Fruit fly (Drosophila melanogaster) whole organism, embryonic: Measurements from ENCODE around the gene CG2493.

Source experiments
- Atf-2 ChIP-seq: fragments of 200-800 bp; sonication (Bioruptor generic); optimal IDR thresholded peaks from 2 replicates; lab custom pipeline; 2016; ENCODE audit warnings: missing biosample characterization, missing genetic modification characterization
- B-H1 ChIP-seq: fragments of 200-800 bp; sonication (Bioruptor generic); IDR thresholded peaks from 3 replicates; pipeline ENCODE4 v1.3.6; 2022; ENCODE audit warnings: missing biosample characterization, missing genetic modification characterization
- CG10267 ChIP-seq: fragments of 200-800 bp; sonication (Bioruptor generic); optimal IDR thresholded peaks from 2 replicates; lab custom pipeline; 2018; ENCODE audit warnings: missing biosample characterization, mild to moderate bottlenecking, missing genetic modification characterization, moderate library complexity
- CG10565 ChIP-seq: fragments of 200-800 bp; sonication (Bioruptor generic); optimal IDR thresholded peaks from 3 replicates; lab custom pipeline; 2016; ENCODE audit warnings: missing biosample characterization, mild to moderate bottlenecking, missing genetic modification characterization
- CG10959 ChIP-seq: fragments of 200-800 bp; sonication (Bioruptor generic); IDR thresholded peaks from 2 replicates; pipeline ENCODE4 v1.3.6; 2022; ENCODE audit warnings: missing biosample characterization, missing genetic modification characterization
- CG11085 ChIP-seq: fragments of 200-800 bp; sonication (Bioruptor generic); IDR thresholded peaks from 2 replicates; pipeline ENCODE4 v1.3.6; 2022; ENCODE audit warnings: missing biosample characterization, missing genetic modification characterization
- CG11695 ChIP-seq: fragments of 200-800 bp; sonication (Bioruptor generic); IDR thresholded peaks from 3 replicates; pipeline ENCODE4 v1.3.6; 2022; ENCODE audit warnings: missing biosample characterization, missing genetic modification characterization
- CG11723 ChIP-seq: fragments of 200-800 bp; sonication (Bioruptor generic); optimal IDR thresholded peaks from 2 replicates; lab custom pipeline; 2017; ENCODE audit warnings: missing biosample characterization, mild to moderate bottlenecking, missing genetic modification characterization
- CG12769 ChIP-seq: fragments of 200-800 bp; sonication (Bioruptor generic); optimal IDR thresholded peaks from 2 replicates; lab custom pipeline; 2019; ENCODE audit warnings: missing biosample characterization, mild to moderate bottlenecking, missing genetic modification characterization, moderate library complexity
- CG18262 ChIP-seq: fragments of 200-800 bp; optimal IDR thresholded peaks from 3 replicates; lab custom pipeline; 2019; ENCODE audit warnings: missing biosample characterization, mild to moderate bottlenecking, missing genetic modification characterization, moderate library complexity
- CG2678 ChIP-seq: fragments of 200-800 bp; sonication (Bioruptor generic); optimal IDR thresholded peaks from 3 replicates; lab custom pipeline; 2019; ENCODE audit warnings: missing biosample characterization, mild to moderate bottlenecking, missing genetic modification characterization, moderate library complexity
- CG4328 ChIP-seq: fragments of 200-800 bp; sonication (Bioruptor generic); optimal IDR thresholded peaks from 3 replicates; lab custom pipeline; 2017; ENCODE audit warnings: missing biosample characterization, missing genetic modification reagents, missing genetic modification characterization
- CG4404 ChIP-seq: fragments of 200-800 bp; sonication (Bioruptor generic); IDR thresholded peaks from 2 replicates; pipeline ENCODE4 v1.3.6; 2022; ENCODE audit warnings: missing biosample characterization, missing genetic modification characterization
- CG4854 ChIP-seq: fragments of 200-800 bp; sonication (Bioruptor generic); optimal IDR thresholded peaks from 2 replicates; lab custom pipeline; 2016; ENCODE audit warnings: missing biosample characterization, missing genetic modification characterization, inconsistent platforms
- CG6683 ChIP-seq: fragments of 200-800 bp; sonication (Bioruptor generic); optimal IDR thresholded peaks from 2 replicates; lab custom pipeline; 2017; ENCODE audit warnings: missing biosample characterization, mild to moderate bottlenecking, missing genetic modification characterization, missing genetic modification reagents
- CG8944 ChIP-seq: fragments of 200-800 bp; sonication (Bioruptor generic); optimal IDR thresholded peaks from 3 replicates; lab custom pipeline; 2016; ENCODE audit warnings: missing biosample characterization, missing genetic modification characterization
- CG9437 ChIP-seq: fragments of 200-800 bp; sonication (Bioruptor generic); optimal IDR thresholded peaks from 2 replicates; lab custom pipeline; 2018; ENCODE audit warnings: missing biosample characterization, mild to moderate bottlenecking, missing genetic modification characterization
- D ChIP-seq, 2 experiments: fragments of 200-800 bp in 1 of 2; fragments of >200 bp in 1 of 2; sonication (Bioruptor generic) in 1 of 2; optimal IDR thresholded peaks; 2 replicates in 1 of 2; 3 replicates in 1 of 2; lab custom pipeline; 2017; ENCODE audit warnings: mild to moderate bottlenecking in 1 of 2, missing biosample characterization in 1 of 2, missing genetic modification characterization in 1 of 2, missing genetic modification reagents in 1 of 2
- Dfd ChIP-seq, 2 experiments: fragments of >200 bp; optimal IDR thresholded peaks; 2 replicates each; lab custom pipeline; 2017; ENCODE audit warnings: missing biosample characterization in 2 of 2, missing genetic modification characterization in 2 of 2
- Dll ChIP-seq: fragments of 200-800 bp; sonication (Bioruptor generic); IDR thresholded peaks from 4 replicates; pipeline ENCODE4 v1.3.6; 2022; ENCODE audit warnings: missing biosample characterization, missing genetic modification characterization; ENCODE audit not compliant: partially characterized antibody
- Doc3 ChIP-seq: fragments of 200-800 bp; sonication (Bioruptor generic); IDR thresholded peaks from 3 replicates; pipeline ENCODE4 v1.3.6; 2022; ENCODE audit warnings: missing biosample characterization, missing genetic modification characterization; ENCODE audit not compliant: partially characterized antibody
- Gug ChIP-seq: fragments of 200-800 bp; sonication (Bioruptor generic); IDR thresholded peaks from 4 replicates; pipeline ENCODE4 v1.3.6; 2022; ENCODE audit warnings: missing biosample characterization, missing genetic modification characterization
- H15 ChIP-seq: fragments of 200-800 bp; sonication (Bioruptor generic); IDR thresholded peaks from 3 replicates; pipeline ENCODE4 v1.3.6; 2022; ENCODE audit warnings: missing biosample characterization, missing genetic modification characterization
- HLHmδ ChIP-seq: fragments of 200-800 bp; sonication (Bioruptor generic); optimal IDR thresholded peaks from 2 replicates; lab custom pipeline; 2018; ENCODE audit warnings: missing biosample characterization, mild to moderate bottlenecking, missing genetic modification characterization, moderate library complexity
- NC2α ChIP-seq: fragments of 200-800 bp; sonication (Bioruptor generic); optimal IDR thresholded peaks from 2 replicates; lab custom pipeline; 2016; ENCODE audit warnings: missing biosample characterization, missing genetic modification characterization
- Pdp1 ChIP-seq, 2 experiments: fragments of 200-800 bp; sonication (Bioruptor generic); optimal IDR thresholded peaks; 3 replicates each; lab custom pipeline; 2016; ENCODE audit warnings: missing biosample characterization in 2 of 2, missing genetic modification characterization in 2 of 2, mild to moderate bottlenecking in 1 of 2, moderate library complexity in 1 of 2
- Side ChIP-seq: fragments of 200-800 bp; sonication (Bioruptor generic); optimal IDR thresholded peaks from 2 replicates; lab custom pipeline; 2016; ENCODE audit warnings: missing biosample characterization, missing genetic modification characterization
- Tbp ChIP-seq: fragments of >200 bp; optimal IDR thresholded peaks from 2 replicates; lab custom pipeline; 2018; ENCODE audit warnings: missing biosample characterization, missing genetic modification characterization
- Usf ChIP-seq: fragments of 200-800 bp; sonication (Bioruptor generic); optimal IDR thresholded peaks from 2 replicates; lab custom pipeline; 2017; ENCODE audit warnings: missing genotype, missing biosample characterization, missing genetic modification characterization
- Xrp1 ChIP-seq: fragments of 200-800 bp; sonication (Bioruptor generic); IDR thresholded peaks from 2 replicates; pipeline ENCODE4 v1.3.6; 2022; ENCODE audit warnings: missing biosample characterization, missing genetic modification characterization
- chif ChIP-seq, 2 experiments: fragments of 200-800 bp; sonication (Bioruptor generic); optimal IDR thresholded peaks; 3 replicates each; lab custom pipeline; 2016; ENCODE audit warnings: missing biosample characterization in 2 of 2, missing genetic modification characterization in 2 of 2
- chinmo ChIP-seq: fragments of 200-800 bp; sonication (Bioruptor generic); IDR thresholded peaks from 4 replicates; pipeline ENCODE4 v1.3.6; 2022; ENCODE audit warnings: missing biosample characterization, missing genetic modification characterization; ENCODE audit not compliant: partially characterized antibody
- chm ChIP-seq: fragments of 200-800 bp; sonication (Bioruptor generic); IDR thresholded peaks from 2 replicates; pipeline ENCODE4 v1.3.6; 2022; ENCODE audit warnings: missing biosample characterization, missing genetic modification characterization
- chn ChIP-seq: fragments of 200-800 bp; sonication (Bioruptor generic); optimal IDR thresholded peaks from 2 replicates; lab custom pipeline; 2016; ENCODE audit warnings: missing biosample characterization, missing genetic modification characterization
- corto ChIP-seq: fragments of 200-800 bp; sonication (Bioruptor generic); optimal IDR thresholded peaks from 2 replicates; lab custom pipeline; 2016; ENCODE audit warnings: missing biosample characterization, mild to moderate bottlenecking, missing genetic modification characterization, moderate library complexity
- crol ChIP-seq: fragments of 200-800 bp; sonication (Bioruptor generic); IDR thresholded peaks from 2 replicates; pipeline ENCODE4 v1.3.6; 2022; ENCODE audit warnings: missing biosample characterization, missing genetic modification characterization
- esg ChIP-seq: fragments of 200-800 bp; sonication (Bioruptor generic); conservative IDR thresholded peaks from 2 replicates; pipeline ENCODE4 v1.3.6; 2022; ENCODE audit warnings: missing biosample characterization, missing genetic modification characterization
- jumu ChIP-seq: fragments of 200-800 bp; sonication (Bioruptor generic); optimal IDR thresholded peaks from 3 replicates; lab custom pipeline; 2016; ENCODE audit warnings: missing biosample characterization, missing genetic modification characterization
- kni ChIP-seq: fragments of 200-800 bp; sonication (Bioruptor generic); optimal IDR thresholded peaks from 3 replicates; lab custom pipeline; 2017; ENCODE audit warnings: mild to moderate bottlenecking, missing biosample characterization, missing genetic modification reagents, missing genetic modification characterization
- lov ChIP-seq, 2 experiments: fragments of 200-800 bp in 1 of 2; fragments of >200 bp in 1 of 2; sonication (Bioruptor generic) in 1 of 2; IDR thresholded peaks in 1 of 2; optimal IDR thresholded peaks in 1 of 2; 2 replicates in 1 of 2; 3 replicates in 1 of 2; pipeline versions ENCODE4 v1.3.6 to Lab custom; 2017 to 2022; ENCODE audit warnings: missing biosample characterization in 1 of 2, missing genetic modification characterization in 1 of 2
- peb ChIP-seq: fragments of 200-800 bp; sonication (Bioruptor generic); IDR thresholded peaks from 2 replicates; pipeline ENCODE4 v1.3.6; 2022; ENCODE audit warnings: missing biosample characterization, missing genetic modification characterization
- prd ChIP-seq, 3 experiments: fragments of >200 bp in 2 of 3; fragments of 200-800 bp in 1 of 3; sonication (Bioruptor generic) in 1 of 3; optimal IDR thresholded peaks in 2 of 3; IDR thresholded peaks in 1 of 3; 2 replicates in 2 of 3; 3 replicates in 1 of 3; pipeline versions ENCODE4 v1.3.6 to Lab custom; 2017 to 2022; ENCODE audit warnings: missing biosample characterization in 1 of 3, missing genetic modification characterization in 1 of 3
- ro ChIP-seq: fragments of 200-800 bp; sonication (Bioruptor generic); IDR thresholded peaks from 2 replicates; pipeline ENCODE4 v1.3.6; 2022; ENCODE audit warnings: missing biosample characterization, missing genetic modification characterization
- sc ChIP-seq, 3 experiments: fragments of >200 bp in 2 of 3; fragments of 200-800 bp in 1 of 3; sonication (Bioruptor generic) in 1 of 3; optimal IDR thresholded peaks; 2 replicates in 2 of 3; 3 replicates in 1 of 3; lab custom pipeline; 2017; ENCODE audit warnings: mild to moderate bottlenecking in 1 of 3, missing biosample characterization in 1 of 3, missing genetic modification characterization in 1 of 3, missing genetic modification reagents in 1 of 3
- scrt ChIP-seq: fragments of 200-800 bp; sonication (Bioruptor generic); optimal IDR thresholded peaks from 2 replicates; lab custom pipeline; 2018; ENCODE audit warnings: missing biosample characterization, mild to moderate bottlenecking, missing genetic modification characterization, moderate library complexity
- sim ChIP-seq: fragments of 200-800 bp; sonication (Bioruptor generic); IDR thresholded peaks from 2 replicates; pipeline ENCODE4 v1.3.6; 2022; ENCODE audit warnings: missing biosample characterization, missing genetic modification characterization
- tx ChIP-seq: fragments of 200-800 bp; sonication (Bioruptor generic); optimal IDR thresholded peaks from 2 replicates; lab custom pipeline; 2016; ENCODE audit warnings: missing biosample characterization, missing genetic modification characterization
- zen2 ChIP-seq: fragments of 200-800 bp; sonication (Bioruptor generic); IDR thresholded peaks from 3 replicates; pipeline ENCODE4 v1.3.6; 2022; ENCODE audit warnings: missing biosample characterization, missing genetic modification characterization; ENCODE audit not compliant: partially characterized antibody

Gene CG2493

dm6 chr2L:20476718-20477277 is 13.6 kb upstream of the CG2493 start (continued):
- TF ChIP-seq Doc3 (GFP tag; lab: Robert Waterston, UW) (no peak), CG11085 (GFP tag; lab: Robert Waterston, UW) (no peak), sc (optimal IDR thresholded peaks at IDR 0.05; lab: Kevin White, UChicago) (no peak), sc (GFP tag; optimal IDR thresholded peaks at IDR 0.05; lab: Kevin White, UChicago) (no peak), H15 (GFP tag; lab: Robert Waterston, UW) (no peak), zen2 (GFP tag; lab: Robert Waterston, UW) (no peak), CG4328 (GFP tag; lab: Kevin White, UChicago) (no peak), kni (GFP tag; lab: Kevin White, UChicago) (peak; percentile 45), Dll (GFP tag; lab: Robert Waterston, UW) (no peak), Xrp1 (GFP tag; lab: Robert Waterston, UW) (peak; percentile 17; the same call in 1 of the 2 replicates), D (optimal IDR thresholded peaks at IDR 0.05; lab: Kevin White, UChicago) (no peak), D (GFP tag; optimal IDR thresholded peaks at IDR 0.05; lab: Kevin White, UChicago) (no peak), corto (no peak), B-H1 (GFP tag; lab: Robert Waterston, UW) (no peak), Side (GFP tag; lab: Kevin White, UChicago) (no peak), CG6683 (GFP tag; lab: Kevin White, UChicago) (no peak), chif (GFP tag; optimal IDR thresholded peaks at IDR 0.05; lab: Kevin White, UChicago) (no peak), sim (GFP tag; lab: Robert Waterston, UW) (no peak), Dfd (GFP tag; optimal IDR thresholded peaks at IDR 0.05; lab: Kevin White, UChicago) (no peak), Atf-2 (GFP tag; lab: Kevin White, UChicago) (no peak), crol (peak; percentile 46; the same call in 1 of the 2 replicates), CG18262 (tag; lab: Kevin White, UChicago) (no peak), CG12769 (tag; lab: Kevin White, UChicago) (no peak), chn (GFP tag; lab: Kevin White, UChicago) (no peak), scrt (GFP tag; lab: Kevin White, UChicago) (no peak), CG11695 (GFP tag; lab: Robert Waterston, UW) (no peak), Tbp (GFP tag; lab: Kevin White, UChicago) (no peak), ro (no peak), tx (no peak), CG10565 (GFP tag; lab: Kevin White, UChicago) (no peak), esg (no peak), chm (GFP tag; lab: Robert Waterston, UW) (peak; percentile 54; the same call in 1 of the 2 replicates), Pdp1 (GFP tag; optimal IDR thresholded peaks at IDR 0.05; lab: Kevin White, UChicago) (peak in 1 of 2 experiments; percentile 69), prd (optimal IDR thresholded peaks at IDR 0.05; lab: Kevin White, UChicago) (no peak), prd (GFP tag; IDR thresholded peaks at IDR 0.05; lab: Robert Waterston, UW) (no peak), CG10959 (GFP tag; lab: Robert Waterston, UW) (0 out of 2 replicates have a peak, but pooled peaks have one; percentile 37), lov (optimal IDR thresholded peaks at IDR 0.05; lab: Kevin White, UChicago) (no peak), lov (GFP tag; IDR thresholded peaks at IDR 0.05; lab: Robert Waterston, UW) (0 out of 3 replicates have a peak, but pooled peaks have one; percentile 46), CG8944 (GFP tag; lab: Kevin White, UChicago) (no peak), CG4854 (GFP tag; lab: Kevin White, UChicago) (no peak), Usf (GFP tag; lab: Kevin White, UChicago) (no peak), CG2678 (tag; lab: Kevin White, UChicago) (no peak), peb (no peak), chinmo (GFP tag; lab: Robert Waterston, UW) (0 out of 4 replicates have a peak, but pooled peaks have one; percentile 15), CG9437 (no peak), CG4404 (GFP tag; lab: Robert Waterston, UW) (0 out of 2 replicates have a peak, but pooled peaks have one; percentile 14), CG11723 (no peak), Gug (GFP tag; lab: Robert Waterston, UW) (no peak), jumu (GFP tag; lab: Kevin White, UChicago) (no peak), NC2α (GFP tag; lab: Kevin White, UChicago) (no peak), HLHmδ (GFP tag; lab: Kevin White, UChicago) (peak; percentile 29), CG10267 (tag; lab: Kevin White, UChicago) (no peak)
